Worm (Caenorhabditis elegans) whole organism, L1 larva: Measurements from ENCODE around the gene F11E6.11.

Experiments
- C04F5.9 ChIP-seq: sonication (generic microtip); optimal IDR thresholded peaks from 2 replicates; lab custom pipeline; 2016; ENCODE audit warnings: missing genetic modification characterization, missing compliant biosample characterization
- C34B4.2 ChIP-seq: sonication (generic microtip); optimal IDR thresholded peaks from 2 replicates; lab custom pipeline; 2017; ENCODE audit warnings: mild to moderate bottlenecking, missing genetic modification characterization, missing compliant biosample characterization
- Y116A8C.19 ChIP-seq: sonication (generic microtip); optimal IDR thresholded peaks from 2 replicates; lab custom pipeline; 2016; ENCODE audit warnings: missing compliant biosample characterization, missing genetic modification characterization, borderline replicate concordance
- aha-1 ChIP-seq: fragments of 150-350 bp; optimal IDR thresholded peaks from 2 replicates; lab custom pipeline; 2014; ENCODE audit warnings: missing biosample characterization, missing genetic modification characterization
- alr-1 ChIP-seq: fragments of 200-800 bp; sonication (Bioruptor generic); optimal IDR thresholded peaks from 2 replicates; lab custom pipeline; 2018; ENCODE audit warnings: borderline replicate concordance, mild to moderate bottlenecking, missing genetic modification characterization, missing compliant biosample characterization
- aly-2 ChIP-seq: fragments of 150-350 bp; optimal IDR thresholded peaks from 2 replicates; lab custom pipeline; 2014; ENCODE audit warnings: missing biosample characterization, missing genetic modification characterization
- ama-1 ChIP-seq: fragments of 150-350 bp; optimal IDR thresholded peaks from 2 replicates; lab custom pipeline; 2014
- blmp-1 ChIP-seq: fragments of 150-350 bp; optimal IDR thresholded peaks from 2 replicates; lab custom pipeline; 2014; ENCODE audit warnings: missing biosample characterization, missing genetic modification characterization
- ceh-63 ChIP-seq: fragments of 200-800 bp; sonication (Bioruptor generic); optimal IDR thresholded peaks from 2 replicates; lab custom pipeline; 2018; ENCODE audit warnings: mild to moderate bottlenecking, missing genetic modification characterization, missing compliant biosample characterization
- ceh-82 ChIP-seq, 3 experiments: fragments of 150-350 bp in 1 of 3; sonication (generic microtip) in 2 of 3; optimal IDR thresholded peaks; 2 replicates each; lab custom pipeline; 2014 to 2017; ENCODE audit warnings: missing biosample characterization in 3 of 3, missing genetic modification characterization in 3 of 3
- ceh-88 ChIP-seq: fragments of 200-800 bp; sonication (Bioruptor generic); IDR thresholded peaks from 2 replicates; pipeline ENCODE4 v1.3.6; 2022; ENCODE audit warnings: missing genetic modification characterization, missing compliant biosample characterization
- ceh-90 ChIP-seq: sonication (generic microtip); optimal IDR thresholded peaks from 2 replicates; lab custom pipeline; 2016; ENCODE audit warnings: missing genetic modification characterization, missing compliant biosample characterization
- dsc-1 ChIP-seq: sonication (generic microtip); optimal IDR thresholded peaks from 2 replicates; lab custom pipeline; 2016; ENCODE audit warnings: mild to moderate bottlenecking, missing genetic modification characterization, missing compliant biosample characterization
- efl-1 ChIP-seq, 4 experiments: fragments of 150-350 bp; optimal IDR thresholded peaks in 3 of 4; peaks in 1 of 4; 1 replicate in 1 of 4; 2 replicates in 3 of 4; lab custom pipeline; 2014; ENCODE audit warnings: missing biosample characterization in 2 of 4, missing genetic modification characterization in 2 of 4, missing genetic modification reagents in 2 of 4
- egl-27 ChIP-seq, 2 experiments: fragments of 150-350 bp in 1 of 2; sonication (generic microtip); optimal IDR thresholded peaks; 3 replicates each; lab custom pipeline; 2017 to 2018; ENCODE audit warnings: missing biosample characterization in 2 of 2, missing genetic modification characterization in 2 of 2, missing genetic modification reagents in 2 of 2
- elt-3 ChIP-seq, 6 experiments: fragments of 150-350 bp in 1 of 6; sonication (generic microtip); optimal IDR thresholded peaks; 2 replicates each; lab custom pipeline; 2017 to 2018; ENCODE audit warnings: missing biosample characterization in 6 of 6, missing genetic modification characterization in 6 of 6, inconsistent platforms in 1 of 6
- fkh-4 ChIP-seq: sonication (generic microtip); optimal IDR thresholded peaks from 2 replicates; lab custom pipeline; 2016; ENCODE audit warnings: missing compliant biosample characterization, missing genetic modification characterization, borderline replicate concordance
- fkh-8 ChIP-seq: sonication (generic microtip); optimal IDR thresholded peaks from 2 replicates; lab custom pipeline; 2016; ENCODE audit warnings: mild to moderate bottlenecking, missing genetic modification characterization, missing compliant biosample characterization
- grh-1 ChIP-seq: fragments of 200-800 bp; sonication (Bioruptor generic); IDR thresholded peaks from 2 replicates; pipeline ENCODE4 v1.3.6; 2022; ENCODE audit warnings: missing genetic modification reagents, missing genetic modification characterization, missing compliant biosample characterization
- hlh-17 ChIP-seq: fragments of 200-800 bp; sonication (Bioruptor generic); optimal IDR thresholded peaks from 2 replicates; lab custom pipeline; 2018; ENCODE audit warnings: missing genetic modification characterization, mild to moderate bottlenecking, missing compliant biosample characterization, moderate library complexity, borderline replicate concordance
- irx-1 ChIP-seq: sonication (generic microtip); optimal IDR thresholded peaks from 2 replicates; lab custom pipeline; 2016; ENCODE audit warnings: missing genetic modification characterization, missing compliant biosample characterization
- lin-14 ChIP-seq: fragments of 200-800 bp; sonication (Bioruptor generic); optimal IDR thresholded peaks from 2 replicates; lab custom pipeline; 2018; ENCODE audit warnings: mild to moderate bottlenecking, missing genetic modification characterization, moderate library complexity, missing compliant biosample characterization
- lin-35 ChIP-seq, 2 experiments: fragments of 150-350 bp; optimal IDR thresholded peaks; 2 replicates each; lab custom pipeline; 2014; ENCODE audit warnings: missing biosample characterization in 2 of 2, missing genetic modification characterization in 2 of 2, missing genetic modification reagents in 2 of 2
- lir-3 ChIP-seq: sonication (generic microtip); optimal IDR thresholded peaks from 2 replicates; lab custom pipeline; 2016; ENCODE audit warnings: mild to moderate bottlenecking, missing genetic modification characterization, moderate library complexity, missing compliant biosample characterization; ENCODE audit not compliant: poor library complexity
- lsy-2 ChIP-seq, 2 experiments: fragments of 150-350 bp; optimal IDR thresholded peaks; 2 replicates each; lab custom pipeline; 2014; ENCODE audit warnings: missing biosample characterization in 2 of 2, missing genetic modification characterization in 2 of 2
- mab-9 ChIP-seq: fragments of 200-800 bp; sonication (Bioruptor generic); IDR thresholded peaks from 2 replicates; pipeline ENCODE4 v1.3.6; 2022; ENCODE audit warnings: missing genetic modification reagents, missing genetic modification characterization, missing compliant biosample characterization
- mdl-1 ChIP-seq, 2 experiments: fragments of 150-350 bp; optimal IDR thresholded peaks; 2 replicates each; lab custom pipeline; 2014 to 2017; ENCODE audit warnings: missing biosample characterization in 2 of 2, missing genetic modification characterization in 2 of 2, inconsistent platforms in 1 of 2
- nhr-11 ChIP-seq: fragments of 150-350 bp; optimal IDR thresholded peaks from 2 replicates; lab custom pipeline; 2014; ENCODE audit warnings: missing biosample characterization, missing genetic modification characterization
- nhr-12 ChIP-seq: sonication (generic microtip); optimal IDR thresholded peaks from 2 replicates; lab custom pipeline; 2017; ENCODE audit warnings: missing biosample characterization, missing genetic modification characterization
- nhr-19 ChIP-seq: fragments of 200-800 bp; sonication (Bioruptor generic); conservative IDR thresholded peaks from 2 replicates; pipeline ENCODE4 v1.3.6; 2022; ENCODE audit warnings: missing genetic modification characterization, missing compliant biosample characterization
- nhr-20 ChIP-seq: sonication (generic microtip); optimal IDR thresholded peaks from 2 replicates; lab custom pipeline; 2016; ENCODE audit warnings: mild to moderate bottlenecking, missing genetic modification characterization, missing compliant biosample characterization
- nhr-28 ChIP-seq: fragments of 150-350 bp; optimal IDR thresholded peaks from 2 replicates; lab custom pipeline; 2014; ENCODE audit warnings: missing biosample characterization, missing genetic modification characterization
- nhr-71 ChIP-seq: sonication (generic microtip); optimal IDR thresholded peaks from 2 replicates; lab custom pipeline; 2016; ENCODE audit warnings: mild to moderate bottlenecking, missing genetic modification characterization, moderate library complexity, missing compliant biosample characterization
- nhr-76 ChIP-seq: sonication (generic microtip); optimal IDR thresholded peaks from 2 replicates; lab custom pipeline; 2017; ENCODE audit warnings: missing biosample characterization, missing genetic modification characterization
- nhr-77 ChIP-seq: fragments of 150-350 bp; optimal IDR thresholded peaks from 2 replicates; lab custom pipeline; 2014; ENCODE audit warnings: missing biosample characterization, missing genetic modification characterization
- nhr-84 ChIP-seq: sonication (generic microtip); optimal IDR thresholded peaks from 2 replicates; lab custom pipeline; 2017; ENCODE audit warnings: missing biosample characterization, missing genetic modification characterization
- nhr-90 ChIP-seq: sonication (generic microtip); optimal IDR thresholded peaks from 2 replicates; lab custom pipeline; 2016; ENCODE audit warnings: mild to moderate bottlenecking, missing genetic modification characterization, missing compliant biosample characterization; ENCODE audit not compliant: poor library complexity
- pag-3 ChIP-seq: sonication (generic microtip); optimal IDR thresholded peaks from 2 replicates; lab custom pipeline; 2017; ENCODE audit warnings: missing genetic modification characterization, mild to moderate bottlenecking, missing compliant biosample characterization, antibody characterized with exemption, borderline replicate concordance; ENCODE audit not compliant: insufficient read depth
- pqm-1 ChIP-seq: sonication (generic microtip); optimal IDR thresholded peaks from 3 replicates; lab custom pipeline; 2017; ENCODE audit warnings: missing biosample characterization, missing genetic modification characterization
- rnt-1 ChIP-seq: sonication (generic microtip); optimal IDR thresholded peaks from 2 replicates; lab custom pipeline; 2016; ENCODE audit warnings: mild to moderate bottlenecking, missing genetic modification characterization, moderate library complexity, missing compliant biosample characterization
- skn-1 ChIP-seq: fragments of 150-350 bp; optimal IDR thresholded peaks from 2 replicates; lab custom pipeline; 2014; ENCODE audit warnings: missing biosample characterization, missing genetic modification characterization
- snpc-4 ChIP-seq: fragments of 150-350 bp; optimal IDR thresholded peaks from 2 replicates; lab custom pipeline; 2014; ENCODE audit warnings: missing biosample characterization, missing genetic modification characterization
- sup-37 ChIP-seq: fragments of 200-800 bp; sonication (Bioruptor generic); optimal IDR thresholded peaks from 2 replicates; lab custom pipeline; 2018; ENCODE audit warnings: mild to moderate bottlenecking, missing genetic modification characterization, missing compliant biosample characterization
- swsn-7 ChIP-seq: sonication (generic microtip); optimal IDR thresholded peaks from 2 replicates; lab custom pipeline; 2016; ENCODE audit warnings: missing genetic modification characterization, missing compliant biosample characterization
- tlp-1 ChIP-seq: fragments of 150-350 bp; optimal IDR thresholded peaks from 2 replicates; lab custom pipeline; 2014; ENCODE audit warnings: missing biosample characterization, missing genetic modification characterization
- unc-62 ChIP-seq: fragments of 150-350 bp; optimal IDR thresholded peaks from 2 replicates; lab custom pipeline; 2014; ENCODE audit warnings: missing biosample characterization, missing genetic modification reagents, missing genetic modification characterization
- unc-86 ChIP-seq: sonication (generic microtip); optimal IDR thresholded peaks from 2 replicates; lab custom pipeline; 2016; ENCODE audit warnings: missing genetic modification characterization, missing compliant biosample characterization
- unc-98 ChIP-seq: fragments of 200-800 bp; sonication (Bioruptor generic); IDR thresholded peaks from 2 replicates; pipeline ENCODE4 v1.3.6; 2022; ENCODE audit warnings: missing genetic modification characterization, missing compliant biosample characterization
- zag-1 ChIP-seq: fragments of 150-350 bp; optimal IDR thresholded peaks from 2 replicates; lab custom pipeline; 2014; ENCODE audit warnings: missing biosample characterization, missing genetic modification characterization
- ztf-4 ChIP-seq: fragments of 150-350 bp; optimal IDR thresholded peaks from 2 replicates; lab custom pipeline; 2014; ENCODE audit warnings: missing biosample characterization, missing genetic modification characterization

F11E6.11 gene

ce11 chrIV:17453996-17454395 lies 11.4 kb downstream of the F11E6.11 start:
- TF ChIP-seq tlp-1 (tag; lab: Kevin White, UChicago) (no peak), lin-14 (GFP tag; lab: Kevin White, UChicago) (no peak), efl-1 (optimal IDR thresholded peaks at IDR 0.05; lab: Kevin White, UChicago) (no peak), efl-1 (GFP tag; optimal IDR thresholded peaks at IDR 0.05 in 1 of 2; lab: Kevin White, UChicago) (peak in 1 of 2 experiments; percentile 10)

- TF ChIP-seq swsn-7 (tag; lab: Kevin White, UChicago) (peak; percentile 48), nhr-12 (no peak), pqm-1 (tag; lab: Kevin White, UChicago) (no peak), ama-1 (no peak), unc-86 (tag; lab: Kevin White, UChicago) (no peak), mdl-1 (tag; optimal IDR thresholded peaks at IDR 0.05; lab: Kevin White, UChicago) (no peak), unc-62 (GFP tag; lab: Kevin White, UChicago) (no peak), nhr-76 (tag; lab: Kevin White, UChicago) (no peak), ceh-82 (tag; optimal IDR thresholded peaks at IDR 0.05; lab: Kevin White, UChicago) (peak in 1 of 3 experiments; percentile 57), egl-27 (tag; optimal IDR thresholded peaks at IDR 0.05; lab: Kevin White, UChicago) (no peak), ceh-63 (no peak), unc-98 (no peak), nhr-84 (tag; lab: Kevin White, UChicago) (no peak), C04F5.9 (tag; lab: Kevin White, UChicago) (no peak), mab-9 (GFP tag; lab: Robert Waterston, UW) (no peak), fkh-4 (tag; lab: Kevin White, UChicago) (no peak), zag-1 (tag; lab: Kevin White, UChicago) (no peak), efl-1 (optimal IDR thresholded peaks at IDR 0.05; lab: Kevin White, UChicago) (peak; percentile 93 to 94), efl-1 (GFP tag; optimal IDR thresholded peaks at IDR 0.05 in 1 of 2; lab: Kevin White, UChicago) (peak; percentile 93 to 99), rnt-1 (tag; lab: Kevin White, UChicago) (peak; percentile 54), snpc-4 (no peak), irx-1 (tag; lab: Kevin White, UChicago) (no peak), nhr-19 (no peak), dsc-1 (tag; lab: Kevin White, UChicago) (peak; percentile 22), nhr-71 (tag; lab: Kevin White, UChicago) (no peak), elt-3 (tag; optimal IDR thresholded peaks at IDR 0.05; lab: Kevin White, UChicago) (no peak), Y116A8C.19 (tag; lab: Kevin White, UChicago) (no peak), hlh-17 (GFP tag; lab: Kevin White, UChicago) (no peak), aha-1 (tag; lab: Kevin White, UChicago) (no peak), lir-3 (tag; lab: Kevin White, UChicago) (no peak), ceh-88 (no peak), nhr-77 (tag; lab: Kevin White, UChicago) (peak; percentile 41), nhr-90 (tag; lab: Kevin White, UChicago) (peak; percentile 30), blmp-1 (tag; lab: Kevin White, UChicago) (peak; percentile 42), C34B4.2 (no peak), pag-3 (tag; lab: Kevin White, UChicago) (no peak), alr-1 (no peak), aly-2 (tag; lab: Kevin White, UChicago) (no peak), nhr-28 (tag; lab: Kevin White, UChicago) (no peak), fkh-8 (peak; percentile 33), sup-37 (no peak), lin-35 (GFP tag; optimal IDR thresholded peaks at IDR 0.05; lab: Kevin White, UChicago) (peak; percentile 91 to 97), lsy-2 (tag; optimal IDR thresholded peaks at IDR 0.05; lab: Kevin White, UChicago) (peak; percentile 57 to 95), grh-1 (GFP tag; lab: Robert Waterston, UW) (no peak), ztf-4 (tag; lab: Kevin White, UChicago) (no peak), skn-1 (tag; lab: Kevin White, UChicago) (peak; percentile 52), ceh-90 (tag; lab: Kevin White, UChicago) (no peak), nhr-11 (tag; lab: Kevin White, UChicago) (no peak), nhr-20 (tag; lab: Kevin White, UChicago) (peak; percentile 44)
Measured at ce11 chrIV:17461222-17461707, 18.6 kb downstream of the F11E6.11 start, which contains the start of gene rif-1.1. Gene rif-1.1 (minus strand): TSS chrIV:17461272.
